Worm (Caenorhabditis elegans) whole organism, L3 larva: ENCODE measurements around the gene toca-2.

Source experiments
- lsy-12 ChIP-seq: sonication (generic microtip); optimal IDR thresholded peaks from 2 replicates; lab custom pipeline; 2016; ENCODE audit warnings: mild to moderate bottlenecking, missing genetic modification characterization, missing compliant biosample characterization
- nhr-237 ChIP-seq: fragments of 150-350 bp; optimal IDR thresholded peaks from 2 replicates; lab custom pipeline; 2014; ENCODE audit warnings: missing biosample characterization, missing genetic modification characterization

ce11 chrIII:13741410-13741809, 14.3 kb upstream of the toca-2 start:
- TF ChIP-seq nhr-237: no peak
- no peak for TF ChIP-seq lsy-12
